Fruit fly (Drosophila melanogaster) whole organism, embryonic: ENCODE results near the gene CG17105.

ENCODE experiments used
- BEAF-32 ChIP-seq: fragments of 200-800 bp; sonication (Bioruptor generic); optimal IDR thresholded peaks from 3 replicates; lab custom pipeline; 2017; ENCODE audit warnings: missing biosample characterization, missing genetic modification characterization, mild to moderate bottlenecking, moderate library complexity, missing genetic modification reagents
- Bdp1 ChIP-seq: fragments of 200-800 bp; sonication (Bioruptor generic); optimal IDR thresholded peaks from 3 replicates; lab custom pipeline; 2016; ENCODE audit warnings: missing biosample characterization, missing genetic modification characterization
- BtbVII ChIP-seq: fragments of 200-800 bp; sonication (Bioruptor generic); optimal IDR thresholded peaks from 3 replicates; lab custom pipeline; 2017; ENCODE audit warnings: missing biosample characterization, mild to moderate bottlenecking, missing genetic modification characterization
- CG10543 ChIP-seq: fragments of 200-800 bp; sonication (Bioruptor generic); optimal IDR thresholded peaks from 3 replicates; lab custom pipeline; 2017; ENCODE audit warnings: missing biosample characterization, mild to moderate bottlenecking, missing genetic modification characterization, moderate library complexity
- CG11723 ChIP-seq: fragments of 200-800 bp; sonication (Bioruptor generic); optimal IDR thresholded peaks from 2 replicates; lab custom pipeline; 2017; ENCODE audit warnings: missing biosample characterization, mild to moderate bottlenecking, missing genetic modification characterization
- CG12219 ChIP-seq: fragments of 200-800 bp; sonication (Bioruptor generic); optimal IDR thresholded peaks from 3 replicates; lab custom pipeline; 2018; ENCODE audit warnings: missing biosample characterization, mild to moderate bottlenecking, missing genetic modification characterization
- CG15514 ChIP-seq: fragments of 200-800 bp; sonication (Bioruptor generic); optimal IDR thresholded peaks from 3 replicates; lab custom pipeline; 2017; ENCODE audit warnings: missing biosample characterization, missing genetic modification characterization, mild to moderate bottlenecking, moderate library complexity, missing genetic modification reagents
- CG17829 ChIP-seq: fragments of 200-800 bp; optimal IDR thresholded peaks from 2 replicates; lab custom pipeline; 2019; ENCODE audit warnings: missing biosample characterization, mild to moderate bottlenecking, missing genetic modification characterization, moderate library complexity
- CG30403 ChIP-seq: fragments of 200-800 bp; sonication (Bioruptor generic); optimal IDR thresholded peaks from 3 replicates; lab custom pipeline; 2016; ENCODE audit warnings: missing biosample characterization, missing genetic modification characterization
- CG3726 ChIP-seq: fragments of 200-800 bp; sonication (Bioruptor generic); IDR thresholded peaks from 3 replicates; pipeline ENCODE4, ENCODE4 v1.3.6; 2022; ENCODE audit warnings: missing biosample characterization, missing genetic modification characterization
- CG4282 ChIP-seq: fragments of 200-800 bp; sonication (Bioruptor generic); optimal IDR thresholded peaks from 2 replicates; lab custom pipeline; 2016; ENCODE audit warnings: missing biosample characterization, missing genetic modification characterization
- CG4404 ChIP-seq: fragments of 200-800 bp; sonication (Bioruptor generic); IDR thresholded peaks from 2 replicates; pipeline ENCODE4 v1.3.6; 2022; ENCODE audit warnings: missing biosample characterization, missing genetic modification characterization
- CG4424 ChIP-seq: fragments of 200-800 bp; sonication (Bioruptor generic); optimal IDR thresholded peaks from 3 replicates; lab custom pipeline; 2016; ENCODE audit warnings: missing biosample characterization, missing genetic modification characterization
- CG4820 ChIP-seq: fragments of 200-800 bp; sonication (Bioruptor generic); optimal IDR thresholded peaks from 3 replicates; lab custom pipeline; 2016; ENCODE audit warnings: missing biosample characterization, missing genetic modification characterization
- CG5953 ChIP-seq: fragments of 200-800 bp; sonication (Bioruptor generic); IDR thresholded peaks from 2 replicates; pipeline ENCODE4 v1.3.6; 2022; ENCODE audit warnings: missing biosample characterization, missing genetic modification characterization
- CG6254 ChIP-seq: fragments of 200-800 bp; sonication (Bioruptor generic); optimal IDR thresholded peaks from 3 replicates; lab custom pipeline; 2017; ENCODE audit warnings: mild to moderate bottlenecking, missing biosample characterization, missing genetic modification reagents, missing genetic modification characterization
- CG6689 ChIP-seq: fragments of 200-800 bp; sonication (Bioruptor generic); IDR thresholded peaks from 2 replicates; pipeline ENCODE4 v1.3.6; 2022; ENCODE audit warnings: missing biosample characterization, missing genetic modification characterization
- CG8290 ChIP-seq, 3 experiments: fragments of 200-800 bp; sonication (Bioruptor generic); optimal IDR thresholded peaks; 2 replicates each; lab custom pipeline; 2016 to 2019; ENCODE audit warnings: missing biosample characterization in 3 of 3, missing genetic modification characterization in 3 of 3, mild to moderate bottlenecking in 2 of 3, moderate library complexity in 1 of 3
- CrebB ChIP-seq: fragments of 200-800 bp; sonication (Bioruptor generic); optimal IDR thresholded peaks from 3 replicates; lab custom pipeline; 2018; ENCODE audit warnings: missing biosample characterization, mild to moderate bottlenecking, missing genetic modification characterization
- Doc2 ChIP-seq: fragments of 200-800 bp; sonication (Bioruptor generic); IDR thresholded peaks from 2 replicates; pipeline ENCODE4 v1.3.6; 2022; ENCODE audit warnings: missing biosample characterization, missing genetic modification characterization
- Fer3 ChIP-seq: fragments of 200-800 bp; sonication (Bioruptor generic); optimal IDR thresholded peaks from 2 replicates; lab custom pipeline; 2018; ENCODE audit warnings: missing biosample characterization, mild to moderate bottlenecking, missing genetic modification characterization, moderate library complexity
- HLH54F ChIP-seq: fragments of 200-800 bp; sonication (Bioruptor generic); optimal IDR thresholded peaks from 3 replicates; lab custom pipeline; 2016; ENCODE audit warnings: missing biosample characterization, missing genetic modification characterization
- Hand ChIP-seq: fragments of 200-800 bp; sonication (Bioruptor generic); optimal IDR thresholded peaks from 2 replicates; lab custom pipeline; 2017; ENCODE audit warnings: mild to moderate bottlenecking, missing biosample characterization, missing genetic modification reagents, missing genetic modification characterization
- HmgZ ChIP-seq: fragments of 200-800 bp; sonication (Bioruptor generic); optimal IDR thresholded peaks from 2 replicates; lab custom pipeline; 2018; ENCODE audit warnings: missing biosample characterization, mild to moderate bottlenecking, missing genetic modification characterization
- Lpt ChIP-seq: fragments of >200 bp; optimal IDR thresholded peaks from 2 replicates; lab custom pipeline; 2018; ENCODE audit warnings: missing biosample characterization, missing genetic modification characterization
- NC2β ChIP-seq: fragments of 200-800 bp; sonication (Bioruptor generic); optimal IDR thresholded peaks from 2 replicates; lab custom pipeline; 2016; ENCODE audit warnings: missing biosample characterization, missing genetic modification characterization
- Ravus ChIP-seq: fragments of 200-800 bp; sonication (Bioruptor generic); IDR thresholded peaks from 2 replicates; pipeline ENCODE4 v1.3.6; 2022; ENCODE audit warnings: missing biosample characterization, missing genetic modification characterization
- Ssrp ChIP-seq: fragments of 200-800 bp; sonication (Bioruptor generic); optimal IDR thresholded peaks from 2 replicates; lab custom pipeline; 2018; ENCODE audit warnings: missing biosample characterization, mild to moderate bottlenecking, missing genetic modification characterization, moderate library complexity
- ac ChIP-seq: fragments of 200-800 bp; sonication (Bioruptor generic); optimal IDR thresholded peaks from 3 replicates; lab custom pipeline; 2017; ENCODE audit warnings: missing biosample characterization, mild to moderate bottlenecking, missing genetic modification characterization
- al ChIP-seq: fragments of 200-800 bp; sonication (Bioruptor generic); IDR thresholded peaks from 2 replicates; pipeline ENCODE4 v1.3.6; 2022; ENCODE audit warnings: missing biosample characterization, missing genetic modification characterization
- bab2 ChIP-seq: fragments of 200-800 bp; sonication (Bioruptor generic); optimal IDR thresholded peaks from 2 replicates; lab custom pipeline; 2016; ENCODE audit warnings: missing biosample characterization, missing genetic modification characterization
- br ChIP-seq: fragments of >200 bp; optimal IDR thresholded peaks from 2 replicates; lab custom pipeline; 2017
- cg ChIP-seq: fragments of 200-800 bp; sonication (Bioruptor generic); optimal IDR thresholded peaks from 3 replicates; lab custom pipeline; 2019; ENCODE audit warnings: missing biosample characterization, mild to moderate bottlenecking, missing genetic modification characterization, moderate library complexity
- corto ChIP-seq: fragments of 200-800 bp; sonication (Bioruptor generic); optimal IDR thresholded peaks from 2 replicates; lab custom pipeline; 2016; ENCODE audit warnings: missing biosample characterization, mild to moderate bottlenecking, missing genetic modification characterization, moderate library complexity
- cwo ChIP-seq: fragments of 200-800 bp; sonication (Bioruptor generic); optimal IDR thresholded peaks from 3 replicates; lab custom pipeline; 2017; ENCODE audit warnings: missing biosample characterization, missing genetic modification characterization, mild to moderate bottlenecking, moderate library complexity, missing genetic modification reagents
- disco-r ChIP-seq: fragments of 200-800 bp; sonication (Bioruptor generic); optimal IDR thresholded peaks from 2 replicates; lab custom pipeline; 2016; ENCODE audit warnings: missing biosample characterization, missing genetic modification characterization
- ewg ChIP-seq: fragments of 200-800 bp; sonication (Bioruptor generic); optimal IDR thresholded peaks from 3 replicates; lab custom pipeline; 2017; ENCODE audit warnings: mild to moderate bottlenecking, missing biosample characterization, missing genetic modification reagents, missing genetic modification characterization
- gce ChIP-seq: fragments of 200-800 bp; sonication (Bioruptor generic); IDR thresholded peaks from 3 replicates; pipeline ENCODE4 v1.3.6; 2022; ENCODE audit warnings: missing biosample characterization, missing genetic modification characterization
- gcm ChIP-seq: fragments of 200-800 bp; sonication (Bioruptor generic); optimal IDR thresholded peaks from 2 replicates; lab custom pipeline; 2019; ENCODE audit warnings: missing biosample characterization, mild to moderate bottlenecking, missing genetic modification characterization, moderate library complexity
- gem ChIP-seq: fragments of 200-800 bp; sonication (Bioruptor generic); optimal IDR thresholded peaks from 2 replicates; lab custom pipeline; 2019; ENCODE audit warnings: missing biosample characterization, mild to moderate bottlenecking, missing genetic modification characterization, moderate library complexity
- gro ChIP-seq: fragments of 200-800 bp; sonication (Bioruptor generic); optimal IDR thresholded peaks from 2 replicates; lab custom pipeline; 2016; ENCODE audit warnings: missing biosample characterization, missing genetic modification characterization
- hbn ChIP-seq: fragments of 200-800 bp; sonication (Bioruptor generic); IDR thresholded peaks from 2 replicates; pipeline ENCODE4 v1.3.6; 2022; ENCODE audit warnings: missing biosample characterization, missing genetic modification characterization; ENCODE audit not compliant: partially characterized antibody
- knrl ChIP-seq: fragments of 200-800 bp; sonication (Bioruptor generic); IDR thresholded peaks from 3 replicates; pipeline ENCODE4 v1.3.6; 2022; ENCODE audit warnings: missing biosample characterization, missing genetic modification characterization; ENCODE audit not compliant: partially characterized antibody
- pfk ChIP-seq: fragments of 200-800 bp; sonication (Bioruptor generic); optimal IDR thresholded peaks from 2 replicates; lab custom pipeline; 2018; ENCODE audit warnings: missing biosample characterization, mild to moderate bottlenecking, missing genetic modification characterization, moderate library complexity
- sd ChIP-seq: fragments of 200-800 bp; sonication (Bioruptor generic); optimal IDR thresholded peaks from 3 replicates; lab custom pipeline; 2018; ENCODE audit warnings: missing biosample characterization, mild to moderate bottlenecking, missing genetic modification characterization, moderate library complexity
- sisA ChIP-seq: fragments of 200-800 bp; sonication (Bioruptor generic); IDR thresholded peaks from 2 replicates; pipeline ENCODE4 v1.3.6; 2022; ENCODE audit warnings: missing biosample characterization, missing genetic modification characterization
- slp2 ChIP-seq: fragments of 200-800 bp; sonication (Bioruptor generic); optimal IDR thresholded peaks from 2 replicates; lab custom pipeline; 2016; ENCODE audit warnings: missing biosample characterization, missing genetic modification characterization
- stwl ChIP-seq: fragments of 200-800 bp; sonication (Bioruptor generic); optimal IDR thresholded peaks from 3 replicates; lab custom pipeline; 2018; ENCODE audit warnings: missing biosample characterization, mild to moderate bottlenecking, missing genetic modification characterization, moderate library complexity
- trh ChIP-seq: fragments of 200-800 bp; sonication (Bioruptor generic); optimal IDR thresholded peaks from 2 replicates; lab custom pipeline; 2016; ENCODE audit warnings: missing biosample characterization, missing genetic modification characterization
- wor ChIP-seq: fragments of 200-800 bp; sonication (Bioruptor generic); IDR thresholded peaks from 2 replicates; pipeline ENCODE4 v1.3.6; 2022; ENCODE audit warnings: missing biosample characterization, missing genetic modification characterization
- zfh1 ChIP-seq: fragments of 200-800 bp; sonication (Bioruptor generic); IDR thresholded peaks from 3 replicates; pipeline ENCODE4 v1.3.6; 2022; ENCODE audit warnings: missing biosample characterization, missing genetic modification characterization

Gene CG17105

dm6 chr2L:10697992-10698391 is 17.2 kb downstream of the CG17105 start, which contains the start of gene CG7300 (continued):
- TF ChIP-seq bab2 (peak; percentile 24), CG4820 (GFP tag; lab: Kevin White, UChicago) (peak; percentile 39), ewg (GFP tag; lab: Kevin White, UChicago) (no peak), trh (GFP tag; lab: Kevin White, UChicago) (no peak), CG6254 (GFP tag; lab: Kevin White, UChicago) (peak; percentile 9), CG12219 (GFP tag; lab: Kevin White, UChicago) (peak; percentile 23), Ravus (GFP tag; lab: Robert Waterston, UW) (peak; percentile 26; the same call in 1 of the 2 replicates), CG17829 (tag; lab: Kevin White, UChicago) (peak; percentile 17), CG10543 (GFP tag; lab: Kevin White, UChicago) (no peak), ac (GFP tag; lab: Kevin White, UChicago) (no peak), CG4404 (no peak), HLH54F (GFP tag; lab: Kevin White, UChicago) (peak; percentile 21), HmgZ (tag; lab: Kevin White, UChicago) (peak; percentile 20), Doc2 (GFP tag; lab: Robert Waterston, UW) (no peak), disco-r (no peak), CG30403 (GFP tag; lab: Kevin White, UChicago) (peak; percentile 62), Hand (GFP tag; lab: Kevin White, UChicago) (no peak), CG4282 (GFP tag; lab: Kevin White, UChicago) (no peak), Ssrp (tag; lab: Kevin White, UChicago) (peak; percentile 39), gcm (no peak), CG4424 (GFP tag; lab: Kevin White, UChicago) (peak; percentile 38), cg (GFP tag; lab: Kevin White, UChicago) (no peak), knrl (GFP tag; lab: Robert Waterston, UW) (no peak), Lpt (no peak), corto (GFP tag; lab: Kevin White, UChicago) (no peak), CG11723 (GFP tag; lab: Kevin White, UChicago) (no peak), BtbVII (GFP tag; lab: Kevin White, UChicago) (peak; percentile 5), hbn (GFP tag; lab: Robert Waterston, UW) (no peak), pfk (GFP tag; lab: Kevin White, UChicago) (no peak), al (peak; percentile 73), NC2β (no peak), gce (no peak), CG3726 (GFP tag; lab: Robert Waterston, UW) (no peak), CG15514 (peak; percentile 23), CG5953 (GFP tag; lab: Robert Waterston, UW) (no peak), cwo (GFP tag; lab: Kevin White, UChicago) (peak; percentile 48), sd (tag; lab: Kevin White, UChicago) (no peak), CG6689 (peak; percentile 57), Fer3 (tag; lab: Kevin White, UChicago) (peak; percentile 62), gem (tag; lab: Kevin White, UChicago) (peak; percentile 77), sisA (GFP tag; lab: Robert Waterston, UW) (peak; percentile 27; the same call in 1 of the 2 replicates), wor (GFP tag; lab: Robert Waterston, UW) (no peak), Bdp1 (GFP tag; lab: Kevin White, UChicago) (no peak), CG8290 (GFP tag; optimal IDR thresholded peaks at IDR 0.05; lab: Kevin White, UChicago) (no peak), CG8290 (tag; optimal IDR thresholded peaks at IDR 0.05; lab: Kevin White, UChicago) (no peak), br (lab: Kevin White, UChicago) (no peak), zfh1 (GFP tag; lab: Robert Waterston, UW) (peak; percentile 50; the same call in 2 of the 3 replicates), BEAF-32 (GFP tag; lab: Kevin White, UChicago) (no peak), gro (peak; percentile 75), stwl (tag; lab: Kevin White, UChicago) (no peak), slp2 (no peak), CrebB (tag; lab: Kevin White, UChicago) (no peak)
